Worm (Caenorhabditis elegans) whole organism, dauer: ENCODE measurements around the gene fbxb-47.
"Not testable (repeated sequence)": the region's sequence is repeated elsewhere in the genome, so short reads cannot be mapped to it uniquely, and the experiment has no call there.

Experiments used
- unc-62 ChIP-seq: sonication (generic microtip); optimal IDR thresholded peaks from 2 replicates; lab custom pipeline; 2017; ENCODE audit warnings: missing biosample characterization, missing genetic modification reagents, missing genetic modification characterization

fbxb-47 gene

DNA sequence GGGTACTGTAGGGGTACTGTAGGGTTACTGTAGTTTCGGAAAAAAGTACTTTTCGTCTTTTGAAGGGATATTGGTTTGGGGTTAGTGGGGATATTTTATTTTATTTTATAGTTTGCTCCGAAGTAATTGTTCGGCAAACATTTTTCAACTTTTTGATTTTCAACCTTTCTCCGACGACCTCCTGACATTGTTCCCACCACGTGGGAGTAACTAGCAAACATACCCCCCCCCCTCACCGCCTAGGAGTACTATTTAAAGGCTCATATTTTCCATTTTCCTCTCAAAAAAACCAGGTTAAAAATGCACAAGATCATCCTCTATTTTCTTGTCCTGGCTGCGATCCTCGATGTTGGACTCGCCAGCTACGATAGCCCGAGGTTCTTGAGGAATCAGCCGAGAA lies 37.2 kb downstream of the fbxb-47 start, which contains the start of gene srlf-29:
Gene srlf-29 (plus strand): TSS at position 301 of the 400 bp plus-strand sequence.
- TF ChIP-seq unc-62 (GFP tag; lab: Kevin White, UChicago) = no peak

- no peak for TF ChIP-seq unc-62 (GFP tag; lab: Kevin White, UChicago)
These were observed 39.7 kb downstream of the fbxb-47 start, which contains the start of gene duxl-1 for ce11 chrII:1663516-1663915. Gene duxl-1, plus strand, starts transcription at chrII:1663699.

DNA sequence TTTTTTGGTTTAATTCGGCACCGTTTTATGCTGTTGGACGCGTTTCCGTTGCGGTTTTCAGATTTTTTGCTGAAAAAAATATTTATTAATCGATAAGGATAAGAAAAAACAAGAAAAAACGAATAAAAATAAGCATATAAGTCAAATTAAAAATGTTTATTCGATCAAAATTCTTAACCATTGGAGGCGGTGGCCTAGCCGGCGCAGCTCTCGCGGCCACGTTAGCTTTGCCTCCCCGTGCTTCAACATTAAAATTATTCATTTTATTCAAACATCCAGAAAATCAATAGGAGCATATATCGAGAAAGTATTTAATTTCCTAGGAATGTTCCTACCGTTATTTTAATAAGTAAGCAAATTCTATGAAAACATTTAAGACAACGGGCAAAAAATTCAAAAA lies 40.4 kb downstream of the fbxb-47 start, which contains the start of gene ZC204.14:
Gene ZC204.14 (minus strand): TSS at position 69 of the 400 bp plus-strand sequence.
- no peak for TF ChIP-seq unc-62 (GFP tag; lab: Kevin White, UChicago)

ce11 chrII:1660888-1661287 lies 42.4 kb downstream of the fbxb-47 start, which contains the start of gene ZC204.13:
Gene ZC204.13, minus strand, starts transcription at chrII:1660988.
- TF ChIP-seq unc-62 (GFP tag; lab: Kevin White, UChicago) = not testable (repeated sequence)

DNA sequence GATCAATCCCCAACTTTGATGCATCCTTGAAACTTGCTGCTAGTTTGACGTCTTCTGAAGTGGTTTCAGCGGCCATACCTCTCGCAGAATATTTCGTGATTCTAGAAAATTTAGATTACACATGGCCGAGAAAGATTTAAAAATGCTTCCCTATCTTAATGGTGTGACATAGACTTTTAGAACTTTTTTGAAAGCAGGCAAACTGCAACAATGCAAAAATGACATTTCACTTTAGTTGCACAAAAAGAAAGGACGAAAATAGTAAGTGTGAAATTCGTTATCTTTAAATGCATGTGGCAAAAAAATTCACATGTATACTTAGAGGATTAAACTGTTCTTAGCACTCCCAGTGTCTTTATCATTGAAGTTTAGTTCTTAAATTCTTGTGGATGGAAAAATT lies 46.1 kb downstream of the fbxb-47 start, which contains the start of gene ZC204.12:
Gene ZC204.12 (minus strand): TSS at position 101 of the 400 bp plus-strand sequence.
- no peak for TF ChIP-seq unc-62 (GFP tag; lab: Kevin White, UChicago)

DNA sequence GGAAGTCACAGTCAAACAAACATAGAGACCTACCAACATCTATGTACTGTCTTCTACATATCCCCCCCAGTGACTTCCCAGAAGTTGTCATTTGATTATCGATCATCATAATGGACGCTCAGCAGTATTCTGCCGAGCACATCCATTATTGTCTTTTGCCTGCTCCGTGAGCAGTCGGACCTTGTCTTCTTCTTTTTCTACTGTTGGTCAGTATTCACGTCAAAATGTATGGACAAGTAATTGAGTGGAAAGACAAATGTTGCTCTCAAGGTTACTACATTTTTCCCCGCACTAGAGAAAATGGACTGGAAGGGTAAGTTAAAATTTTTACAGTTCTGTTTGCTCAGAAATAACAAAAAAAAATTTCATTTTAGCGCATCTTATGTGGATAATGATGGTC lies 48.3 kb downstream of the fbxb-47 start, which contains the start of gene btb-12:
Gene btb-12 (plus strand): TSS at position 301 of the 400 bp plus-strand sequence.
- TF ChIP-seq unc-62 (GFP tag; lab: Kevin White, UChicago) = no peak

DNA sequence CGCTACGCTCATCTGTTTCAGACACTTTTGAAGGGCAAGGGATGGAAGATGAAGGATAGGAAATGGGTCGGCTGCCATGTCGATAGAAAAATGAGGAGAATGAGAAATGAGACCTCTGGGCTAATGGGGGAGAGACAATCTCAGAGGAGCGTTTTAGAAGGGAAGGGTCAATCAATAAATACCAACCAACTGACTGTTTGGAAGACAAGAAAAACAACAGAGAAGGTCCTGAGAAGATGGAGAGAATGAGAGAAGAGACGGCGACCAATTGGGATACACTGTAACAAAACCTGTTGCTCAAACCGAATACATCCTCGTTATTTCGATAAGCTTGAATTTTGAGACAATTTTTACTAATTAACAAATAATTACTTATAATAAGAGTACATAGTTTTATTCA lies 49.9 kb downstream of the fbxb-47 start, which contains the start of gene fbxb-15:
Gene fbxb-15 (minus strand): TSS at position 101 of the 400 bp plus-strand sequence.
- no peak for TF ChIP-seq unc-62 (GFP tag; lab: Kevin White, UChicago)
